ENCODE assay signal across 1 fruit fly cellular context in genomic region chr3R:10265552-10266137, dm6.
A peak's percentile ranks its signal among the peaks of the same experiment; 100 is the strongest.
TF ChIP-seq lines count a peak whose summit lies in the region.

No protein-coding gene starts in this region.

TF ChIP-seq in whole organism, embryonic, 481 proteins besides CTCF, POLR2A, EP300 and RAD21 (continued from another document and continues in another):
- TF ChIP-seq CG17359 (tag; optimal IDR thresholded peaks at IDR 0.05; lab: Kevin White, UChicago) = peak; percentile 11
- TF ChIP-seq CG2202 (tag; optimal IDR thresholded peaks at IDR 0.05; lab: Kevin White, UChicago) = no peak
- TF ChIP-seq phol (tag; optimal IDR thresholded peaks at IDR 0.05; lab: Kevin White, UChicago) = peak; percentile 55
- TF ChIP-seq CG2129 (GFP tag; IDR thresholded peaks at IDR 0.05; lab: Robert Waterston, UW; ENCODE audit: partially characterized antibody) = no peak
- TF ChIP-seq Sox100B (GFP tag; optimal IDR thresholded peaks at IDR 0.05; lab: Kevin White, UChicago) = peak; percentile 29
- TF ChIP-seq CG7357 (GFP tag; IDR thresholded peaks at IDR 0.05; lab: Robert Waterston, UW) = 0 out of 3 replicates have a peak, but pooled peaks have one; percentile 34
- peak; percentile 35 for TF ChIP-seq disco-r (GFP tag; optimal IDR thresholded peaks at IDR 0.05; lab: Kevin White, UChicago)
- no peak for TF ChIP-seq bowl (GFP tag; IDR thresholded peaks at IDR 0.05; lab: Robert Waterston, UW)
- TF ChIP-seq CG16813 (GFP tag; IDR thresholded peaks at IDR 0.05; lab: Robert Waterston, UW; ENCODE audit: partially characterized antibody) = no peak
- TF ChIP-seq D (optimal IDR thresholded peaks at IDR 0.05; lab: Kevin White, UChicago) = no peak
- no peak for TF ChIP-seq D (GFP tag; optimal IDR thresholded peaks at IDR 0.05; lab: Kevin White, UChicago)
- TF ChIP-seq cwo (GFP tag; optimal IDR thresholded peaks at IDR 0.05; lab: Kevin White, UChicago) = peak; percentile 72
- TF ChIP-seq gcm2 (GFP tag; optimal IDR thresholded peaks at IDR 0.05; lab: Kevin White, UChicago) = no peak
- no peak for TF ChIP-seq Max (GFP tag; optimal IDR thresholded peaks at IDR 0.05; lab: Kevin White, UChicago)
- peak; percentile 53; the same call in 1 of the 2 replicates for TF ChIP-seq CG6272 (GFP tag; IDR thresholded peaks at IDR 0.05; lab: Robert Waterston, UW)
- peak; percentile 16 for TF ChIP-seq CG9437 (GFP tag; optimal IDR thresholded peaks at IDR 0.05; lab: Kevin White, UChicago)
- TF ChIP-seq grn (GFP tag; optimal IDR thresholded peaks at IDR 0.05; lab: Kevin White, UChicago) = no peak
- TF ChIP-seq D19A (tag; optimal IDR thresholded peaks at IDR 0.05; lab: Kevin White, UChicago) = no peak
- TF ChIP-seq cad (GFP tag; optimal IDR thresholded peaks at IDR 0.05; lab: Kevin White, UChicago) = no peak
- TF ChIP-seq Fer2 (tag; optimal IDR thresholded peaks at IDR 0.05; lab: Kevin White, UChicago) = no peak
- TF ChIP-seq amos (GFP tag; IDR thresholded peaks at IDR 0.05; lab: Robert Waterston, UW; ENCODE audit: partially characterized antibody) = no peak
- TF ChIP-seq eve (GFP tag; optimal IDR thresholded peaks at IDR 0.05; lab: Kevin White, UChicago) = peak in 1 of 2 experiments; percentile 34
- TF ChIP-seq sens-2 (GFP tag; IDR thresholded peaks at IDR 0.05; lab: Robert Waterston, UW) = no peak
- peak; percentile 41; the same call in 1 of the 2 replicates for TF ChIP-seq CG32767 (GFP tag; IDR thresholded peaks at IDR 0.05; lab: Robert Waterston, UW)
- TF ChIP-seq gce (GFP tag; IDR thresholded peaks at IDR 0.05; lab: Robert Waterston, UW) = no peak
- TF ChIP-seq CG3847 (GFP tag; IDR thresholded peaks at IDR 0.05; lab: Robert Waterston, UW) = peak; percentile 72
- TF ChIP-seq CG11504 (tag; optimal IDR thresholded peaks at IDR 0.05; lab: Kevin White, UChicago) = peak; percentile 67
- TF ChIP-seq CG4424 (GFP tag; optimal IDR thresholded peaks at IDR 0.05; lab: Kevin White, UChicago) = peak; percentile 44
- TF ChIP-seq CG1529 (GFP tag; optimal IDR thresholded peaks at IDR 0.05; lab: Kevin White, UChicago) = no peak
- no peak for TF ChIP-seq Six4 (GFP tag; optimal IDR thresholded peaks at IDR 0.05; lab: Kevin White, UChicago)
- TF ChIP-seq Dfd (GFP tag; optimal IDR thresholded peaks at IDR 0.05; lab: Kevin White, UChicago) = no peak
- no peak for TF ChIP-seq Sry-β (GFP tag; optimal IDR thresholded peaks at IDR 0.05; lab: Kevin White, UChicago)
- TF ChIP-seq ssp (GFP tag; IDR thresholded peaks at IDR 0.05; lab: Robert Waterston, UW) = peak; percentile 20; the same call in 1 of the 2 replicates
- no peak for TF ChIP-seq Dp (GFP tag; optimal IDR thresholded peaks at IDR 0.05; lab: Kevin White, UChicago)
- TF ChIP-seq Ets65A (GFP tag; lab: Kevin White, UChicago) = peak; percentile 73
- peak; percentile 56 for TF ChIP-seq fd3F (GFP tag; optimal IDR thresholded peaks at IDR 0.05; lab: Kevin White, UChicago)
- TF ChIP-seq en (GFP tag; optimal IDR thresholded peaks at IDR 0.05; lab: Kevin White, UChicago) = no peak
- TF ChIP-seq Chrac-16 (GFP tag; optimal IDR thresholded peaks at IDR 0.05; lab: Kevin White, UChicago) = peak; percentile 34
- peak; percentile 93 for TF ChIP-seq Med (GFP tag; lab: Kevin White, UChicago)
- TF ChIP-seq Mad (GFP tag; optimal IDR thresholded peaks at IDR 0.05; lab: Kevin White, UChicago) = peak; percentile 18
- peak in 1 of 2 experiments; percentile 61 for TF ChIP-seq Hr51 (GFP tag; optimal IDR thresholded peaks at IDR 0.05; lab: Kevin White, UChicago)
- peak; percentile 44 for TF ChIP-seq CG8924 (tag; optimal IDR thresholded peaks at IDR 0.05; lab: Kevin White, UChicago)
- TF ChIP-seq CG10543 (GFP tag; optimal IDR thresholded peaks at IDR 0.05; lab: Kevin White, UChicago) = peak; percentile 62
- peak; percentile 42 for TF ChIP-seq CG10267 (tag; optimal IDR thresholded peaks at IDR 0.05; lab: Kevin White, UChicago)
- TF ChIP-seq MBD-R2 (GFP tag; IDR thresholded peaks at IDR 0.05; lab: Robert Waterston, UW) = peak; percentile 61
- peak; percentile 4 for TF ChIP-seq CG16863 (GFP tag; optimal IDR thresholded peaks at IDR 0.05; lab: Kevin White, UChicago)
- TF ChIP-seq dan (GFP tag; IDR thresholded peaks at IDR 0.05; lab: Robert Waterston, UW) = no peak
- TF ChIP-seq MESR4 (GFP tag; optimal IDR thresholded peaks at IDR 0.05; lab: Kevin White, UChicago) = no peak
- TF ChIP-seq aop (GFP tag; IDR thresholded peaks at IDR 0.05; lab: Robert Waterston, UW) = no peak
- TF ChIP-seq CG16779 (GFP tag; IDR thresholded peaks at IDR 0.05; lab: Robert Waterston, UW) = 0 out of 2 replicates have a peak, but pooled peaks have one; percentile 9
- no peak for TF ChIP-seq CG2199 (GFP tag; IDR thresholded peaks at IDR 0.05; lab: Robert Waterston, UW)
- TF ChIP-seq onecut (GFP tag; IDR thresholded peaks at IDR 0.05; lab: Robert Waterston, UW) = no peak
- TF ChIP-seq otp (GFP tag; IDR thresholded peaks at IDR 0.05; lab: Robert Waterston, UW) = peak; percentile 54; the same call in 1 of the 3 replicates
- TF ChIP-seq Kr (GFP tag; optimal IDR thresholded peaks at IDR 0.05; lab: Kevin White, UChicago) = no peak
- peak; percentile 5 for TF ChIP-seq eyg (GFP tag; optimal IDR thresholded peaks at IDR 0.05; lab: Kevin White, UChicago)
- TF ChIP-seq CG10431 (GFP tag; optimal IDR thresholded peaks at IDR 0.05; lab: Kevin White, UChicago) = no peak
- TF ChIP-seq CG17385 (GFP tag; optimal IDR thresholded peaks at IDR 0.05; lab: Kevin White, UChicago) = peak; percentile 43
- no peak for TF ChIP-seq CG13123 (GFP tag; optimal IDR thresholded peaks at IDR 0.05; lab: Kevin White, UChicago)
- TF ChIP-seq CG5180 (GFP tag; optimal IDR thresholded peaks at IDR 0.05; lab: Kevin White, UChicago) = peak; percentile 21
- TF ChIP-seq lab (GFP tag; optimal IDR thresholded peaks at IDR 0.05; lab: Kevin White, UChicago) = peak; percentile 74
- TF ChIP-seq mld (GFP tag; IDR thresholded peaks at IDR 0.05; lab: Robert Waterston, UW; ENCODE audit: partially characterized antibody) = no peak
- no peak for TF ChIP-seq CG10654 (GFP tag; optimal IDR thresholded peaks at IDR 0.05; lab: Kevin White, UChicago)
- no peak for TF ChIP-seq CG4730 (GFP tag; IDR thresholded peaks at IDR 0.05; lab: Robert Waterston, UW)
- no peak for TF ChIP-seq so (GFP tag; IDR thresholded peaks at IDR 0.05; lab: Robert Waterston, UW)
- no peak for TF ChIP-seq Elba2 (GFP tag; optimal IDR thresholded peaks at IDR 0.05; lab: Kevin White, UChicago)
- TF ChIP-seq tna (GFP tag; IDR thresholded peaks at IDR 0.05; lab: Robert Waterston, UW; ENCODE audit: partially characterized antibody) = no peak
- no peak for TF ChIP-seq CG18011 (GFP tag; optimal IDR thresholded peaks at IDR 0.05; lab: Kevin White, UChicago)
- TF ChIP-seq slp2 (GFP tag; optimal IDR thresholded peaks at IDR 0.05; lab: Kevin White, UChicago) = no peak
- TF ChIP-seq CG17829 (tag; optimal IDR thresholded peaks at IDR 0.05; lab: Kevin White, UChicago) = no peak
- TF ChIP-seq trh (GFP tag; optimal IDR thresholded peaks at IDR 0.05; lab: Kevin White, UChicago) = no peak
- TF ChIP-seq hbn (GFP tag; IDR thresholded peaks at IDR 0.05; lab: Robert Waterston, UW; ENCODE audit: partially characterized antibody) = no peak
- peak; percentile 27 for TF ChIP-seq CG10462 (GFP tag; optimal IDR thresholded peaks at IDR 0.05; lab: Kevin White, UChicago)
- no peak for TF ChIP-seq kah (GFP tag; optimal IDR thresholded peaks at IDR 0.05; lab: Kevin White, UChicago)
- peak; percentile 26 for TF ChIP-seq CG12155 (GFP tag; optimal IDR thresholded peaks at IDR 0.05; lab: Kevin White, UChicago)
- TF ChIP-seq ase (GFP tag; IDR thresholded peaks at IDR 0.05; lab: Robert Waterston, UW) = peak; percentile 50; the same call in 1 of the 3 replicates
- no peak for TF ChIP-seq Lpt (GFP tag; optimal IDR thresholded peaks at IDR 0.05; lab: Kevin White, UChicago)
- TF ChIP-seq Mrtf (GFP tag; IDR thresholded peaks at IDR 0.05; lab: Robert Waterston, UW) = 0 out of 3 replicates have a peak, but pooled peaks have one; percentile 34
- TF ChIP-seq tin (GFP tag; optimal IDR thresholded peaks at IDR 0.05; lab: Kevin White, UChicago) = peak; percentile 27
- TF ChIP-seq CG9932 (GFP tag; IDR thresholded peaks at IDR 0.05; lab: Robert Waterston, UW) = peak; percentile 82
- peak; percentile 29 for TF ChIP-seq CG10209 (GFP tag; optimal IDR thresholded peaks at IDR 0.05; lab: Kevin White, UChicago)
- peak; percentile 74 for TF ChIP-seq Drgx (GFP tag; IDR thresholded peaks at IDR 0.05; lab: Robert Waterston, UW)
- no peak; the same call in 1 of the 3 replicates for TF ChIP-seq B-H1 (GFP tag; IDR thresholded peaks at IDR 0.05; lab: Robert Waterston, UW)
- TF ChIP-seq CG2678 (tag; optimal IDR thresholded peaks at IDR 0.05; lab: Kevin White, UChicago) = peak; percentile 75
- TF ChIP-seq CG13287 (GFP tag; IDR thresholded peaks at IDR 0.05; lab: Robert Waterston, UW; ENCODE audit: partially characterized antibody) = no peak
- TF ChIP-seq CG17912 (GFP tag; optimal IDR thresholded peaks at IDR 0.05; lab: Kevin White, UChicago) = no peak
- TF ChIP-seq corto (GFP tag; optimal IDR thresholded peaks at IDR 0.05; lab: Kevin White, UChicago) = no peak
- TF ChIP-seq CG12659 (GFP tag; optimal IDR thresholded peaks at IDR 0.05; lab: Kevin White, UChicago) = peak; percentile 58
- no peak for TF ChIP-seq dmrt11E (tag; optimal IDR thresholded peaks at IDR 0.05; lab: Kevin White, UChicago)
- TF ChIP-seq Spps (tag; optimal IDR thresholded peaks at IDR 0.05; lab: Kevin White, UChicago) = no peak
- TF ChIP-seq Bdp1 (GFP tag; optimal IDR thresholded peaks at IDR 0.05; lab: Kevin White, UChicago) = no peak
- no peak for TF ChIP-seq NC2α (GFP tag; optimal IDR thresholded peaks at IDR 0.05; lab: Kevin White, UChicago)
- TF ChIP-seq jing (GFP tag; optimal IDR thresholded peaks at IDR 0.05; lab: Kevin White, UChicago) = no peak
- peak; percentile 25 for TF ChIP-seq CG3065 (GFP tag; optimal IDR thresholded peaks at IDR 0.05; lab: Kevin White, UChicago)
- no peak for TF ChIP-seq wek (GFP tag; optimal IDR thresholded peaks at IDR 0.05; lab: Kevin White, UChicago)
- TF ChIP-seq CG17328 (GFP tag; IDR thresholded peaks at IDR 0.05; lab: Robert Waterston, UW) = no peak
- no peak for TF ChIP-seq CG5953 (GFP tag; IDR thresholded peaks at IDR 0.05; lab: Robert Waterston, UW)
- TF ChIP-seq CG9215 (GFP tag; IDR thresholded peaks at IDR 0.05; lab: Robert Waterston, UW) = peak; percentile 81
- TF ChIP-seq Dref (GFP tag; IDR thresholded peaks at IDR 0.05; lab: Robert Waterston, UW) = 0 out of 2 replicates have a peak, but pooled peaks have one; percentile 19
- TF ChIP-seq wdn (GFP tag; IDR thresholded peaks at IDR 0.05; lab: Robert Waterston, UW) = peak; percentile 52
- peak; percentile 4 for TF ChIP-seq CG12942 (GFP tag; optimal IDR thresholded peaks at IDR 0.05; lab: Kevin White, UChicago)
- TF ChIP-seq Side (GFP tag; optimal IDR thresholded peaks at IDR 0.05; lab: Kevin White, UChicago) = no peak
- peak; percentile 12 for TF ChIP-seq mirr (GFP tag; optimal IDR thresholded peaks at IDR 0.05; lab: Kevin White, UChicago)
- TF ChIP-seq Dek (tag; optimal IDR thresholded peaks at IDR 0.05; lab: Kevin White, UChicago) = peak; percentile 20
- TF ChIP-seq NK7.1 (GFP tag; optimal IDR thresholded peaks at IDR 0.05; lab: Kevin White, UChicago) = peak; percentile 35
- peak; percentile 65 for TF ChIP-seq CG18619 (GFP tag; optimal IDR thresholded peaks at IDR 0.05; lab: Kevin White, UChicago)
- no peak for TF ChIP-seq BEAF-32 (GFP tag; optimal IDR thresholded peaks at IDR 0.05; lab: Kevin White, UChicago)
- no peak for TF ChIP-seq CG33557 (GFP tag; optimal IDR thresholded peaks at IDR 0.05; lab: Kevin White, UChicago)
- TF ChIP-seq CG11085 (GFP tag; IDR thresholded peaks at IDR 0.05; lab: Robert Waterston, UW) = 0 out of 2 replicates have a peak, but pooled peaks have one; percentile 39
- no peak for TF ChIP-seq Atf-2 (GFP tag; optimal IDR thresholded peaks at IDR 0.05; lab: Kevin White, UChicago)
- no peak for TF ChIP-seq Nf-YB (GFP tag; optimal IDR thresholded peaks at IDR 0.05; lab: Kevin White, UChicago)
- TF ChIP-seq CG13296 (GFP tag; optimal IDR thresholded peaks at IDR 0.05; lab: Kevin White, UChicago) = peak; percentile 62
- peak; percentile 34 for TF ChIP-seq Ada2b (GFP tag; IDR thresholded peaks at IDR 0.05; lab: Robert Waterston, UW)
- TF ChIP-seq CG34422 (GFP tag; IDR thresholded peaks at IDR 0.05; lab: Robert Waterston, UW) = no peak; the same call in 2 of the 3 replicates
- peak; percentile 65; the same call in 2 of the 3 replicates for TF ChIP-seq CG11695 (GFP tag; IDR thresholded peaks at IDR 0.05; lab: Robert Waterston, UW)
- peak; percentile 61 for TF ChIP-seq Fer1 (GFP tag; optimal IDR thresholded peaks at IDR 0.05; lab: Kevin White, UChicago)
- no peak for TF ChIP-seq vnd (GFP tag; IDR thresholded peaks at IDR 0.05; lab: Robert Waterston, UW; ENCODE audit: partially characterized antibody)
- peak; percentile 44 for TF ChIP-seq Fer3 (tag; optimal IDR thresholded peaks at IDR 0.05; lab: Kevin White, UChicago)
- peak; percentile 62 for TF ChIP-seq CG31224 (GFP tag; IDR thresholded peaks at IDR 0.05; lab: Robert Waterston, UW)
- TF ChIP-seq Antp (GFP tag; optimal IDR thresholded peaks at IDR 0.05; lab: Kevin White, UChicago) = no peak
- TF ChIP-seq rib (GFP tag; IDR thresholded peaks at IDR 0.05; lab: Robert Waterston, UW) = peak; percentile 90
- TF ChIP-seq CG12769 (tag; optimal IDR thresholded peaks at IDR 0.05; lab: Kevin White, UChicago) = peak; percentile 76
- TF ChIP-seq seq (GFP tag; IDR thresholded peaks at IDR 0.05; lab: Robert Waterston, UW) = peak; percentile 50
- TF ChIP-seq croc (GFP tag; conservative IDR thresholded peaks at IDR 0.05; lab: Robert Waterston, UW) = no peak
- TF ChIP-seq B-H2 (GFP tag; optimal IDR thresholded peaks at IDR 0.05; lab: Kevin White, UChicago) = no peak
- no peak for TF ChIP-seq CG6254 (GFP tag; optimal IDR thresholded peaks at IDR 0.05; lab: Kevin White, UChicago)
- TF ChIP-seq dati (GFP tag; IDR thresholded peaks at IDR 0.05; lab: Robert Waterston, UW) = no peak
- no peak for TF ChIP-seq ac (GFP tag; optimal IDR thresholded peaks at IDR 0.05; lab: Kevin White, UChicago)
- TF ChIP-seq CG10147 (GFP tag; optimal IDR thresholded peaks at IDR 0.05; lab: Kevin White, UChicago) = peak; percentile 47
- no peak for TF ChIP-seq Dll (GFP tag; IDR thresholded peaks at IDR 0.05; lab: Robert Waterston, UW; ENCODE audit: partially characterized antibody)
- peak; percentile 27 for TF ChIP-seq CG6813 (GFP tag; optimal IDR thresholded peaks at IDR 0.05; lab: Kevin White, UChicago)
- TF ChIP-seq CG6683 (GFP tag; optimal IDR thresholded peaks at IDR 0.05; lab: Kevin White, UChicago) = peak; percentile 9
- TF ChIP-seq Abd-B (GFP tag; optimal IDR thresholded peaks at IDR 0.05; lab: Kevin White, UChicago) = no peak
- TF ChIP-seq Oaz (GFP tag; IDR thresholded peaks at IDR 0.05; lab: Robert Waterston, UW) = peak; percentile 29; the same call in 1 of the 2 replicates
